Worm (Caenorhabditis elegans): Measurements from ENCODE around the gene C06B3.7.

DNA sequence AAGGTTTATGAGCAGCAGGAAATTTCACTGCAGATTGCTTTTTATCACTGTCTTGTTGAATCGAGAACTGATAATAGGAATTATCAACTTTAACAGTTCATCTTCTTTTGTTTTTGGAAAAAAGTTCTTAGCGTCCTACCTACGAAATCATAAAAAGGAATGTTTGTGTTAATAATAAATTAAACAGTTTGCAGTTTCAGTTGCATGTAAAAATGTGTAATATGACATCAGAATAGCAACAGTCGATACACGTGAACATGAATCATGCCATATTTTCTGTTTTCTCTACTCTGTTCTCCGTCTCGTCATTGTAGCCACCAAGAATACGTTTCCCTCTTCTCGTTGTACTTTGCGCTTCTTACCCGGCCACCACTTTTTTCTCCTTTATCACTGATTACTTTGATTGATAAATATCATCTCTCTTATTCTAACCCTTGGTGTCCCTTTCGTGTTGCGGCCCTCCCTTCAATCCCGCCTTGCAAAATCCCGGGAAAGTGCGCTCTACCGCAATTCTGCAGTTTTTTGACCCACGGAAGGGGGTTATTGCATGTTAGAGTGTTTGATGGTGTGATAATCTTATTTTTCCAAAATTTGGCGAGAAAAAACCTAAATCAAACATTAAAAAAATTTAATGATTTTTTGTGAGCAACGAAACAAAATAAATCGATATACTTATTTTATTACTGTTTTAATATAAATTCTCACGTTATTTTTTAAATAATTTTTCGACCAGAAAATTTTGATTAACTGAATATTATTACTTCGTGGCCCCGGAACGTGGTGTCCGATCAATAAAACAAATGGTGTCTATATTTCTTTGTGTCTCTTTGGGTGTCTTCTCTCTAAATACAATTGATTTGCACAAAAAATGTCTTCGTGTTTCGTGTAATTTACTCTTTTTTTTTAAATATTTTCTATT, 16.8 kb upstream of the C06B3.7 start, which contains the start of gene sptl-3:
- no peak for TF ChIP-seq dao-5 (tag; optimal IDR thresholded peaks at IDR 0.05)
- TF ChIP-seq W03F9.2 (tag; optimal IDR thresholded peaks at IDR 0.05), result no peak
- TF ChIP-seq him-1 (tag; optimal IDR thresholded peaks at IDR 0.05), result no peak
